Fruit fly (Drosophila melanogaster) whole organism, embryonic: ENCODE measurements around the gene CG33784.
A peak's percentile ranks its signal among the peaks of the same experiment; 100 is the strongest.

Source experiments
- Antp ChIP-seq: fragments of 200-800 bp; sonication (Bioruptor generic); optimal IDR thresholded peaks from 3 replicates; lab custom pipeline; 2016; ENCODE audit warnings: missing biosample characterization, missing genetic modification characterization
- CG10147 ChIP-seq: fragments of 200-800 bp; sonication (Bioruptor generic); optimal IDR thresholded peaks from 2 replicates; lab custom pipeline; 2019; ENCODE audit warnings: missing biosample characterization, mild to moderate bottlenecking, missing genetic modification characterization, moderate library complexity
- CG10209 ChIP-seq: fragments of 200-800 bp; sonication (Bioruptor generic); optimal IDR thresholded peaks from 3 replicates; lab custom pipeline; 2017; ENCODE audit warnings: missing biosample characterization, mild to moderate bottlenecking, missing genetic modification characterization, missing genetic modification reagents
- CG12391 ChIP-seq: fragments of 200-800 bp; sonication (Bioruptor generic); optimal IDR thresholded peaks from 3 replicates; lab custom pipeline; 2018; ENCODE audit warnings: missing biosample characterization, mild to moderate bottlenecking, missing genetic modification characterization, moderate library complexity
- CG13123 ChIP-seq: fragments of 200-800 bp; sonication (Bioruptor generic); optimal IDR thresholded peaks from 2 replicates; lab custom pipeline; 2016; ENCODE audit warnings: missing biosample characterization, missing genetic modification characterization
- CG13296 ChIP-seq: fragments of 200-800 bp; sonication (Bioruptor generic); optimal IDR thresholded peaks from 3 replicates; lab custom pipeline; 2018; ENCODE audit warnings: missing biosample characterization, mild to moderate bottlenecking, missing genetic modification characterization
- CG13424 ChIP-seq: fragments of 200-800 bp; sonication (Bioruptor generic); optimal IDR thresholded peaks from 2 replicates; lab custom pipeline; 2019; ENCODE audit warnings: missing biosample characterization, mild to moderate bottlenecking, missing genetic modification characterization, moderate library complexity
- CG13894 ChIP-seq: fragments of 200-800 bp; sonication (Bioruptor generic); optimal IDR thresholded peaks from 3 replicates; lab custom pipeline; 2018; ENCODE audit warnings: missing biosample characterization, mild to moderate bottlenecking, missing genetic modification characterization, moderate library complexity
- CG14014 ChIP-seq: fragments of 200-800 bp; sonication (Bioruptor generic); IDR thresholded peaks from 2 replicates; pipeline ENCODE4 v1.3.6; 2022; ENCODE audit warnings: missing biosample characterization, missing genetic modification characterization
- CG14050 ChIP-seq: fragments of 200-800 bp; sonication (Bioruptor generic); IDR thresholded peaks from 3 replicates; pipeline ENCODE4 v1.3.6; 2022; ENCODE audit warnings: missing biosample characterization, missing genetic modification characterization
- CG15514 ChIP-seq: fragments of 200-800 bp; sonication (Bioruptor generic); optimal IDR thresholded peaks from 3 replicates; lab custom pipeline; 2017; ENCODE audit warnings: missing biosample characterization, missing genetic modification characterization, mild to moderate bottlenecking, moderate library complexity, missing genetic modification reagents
- CG16779 ChIP-seq: fragments of 200-800 bp; sonication (Bioruptor generic); IDR thresholded peaks from 2 replicates; pipeline ENCODE4 v1.3.6; 2022; ENCODE audit warnings: missing biosample characterization, missing genetic modification characterization
- CG17612 ChIP-seq: fragments of 200-800 bp; sonication (Bioruptor generic); IDR thresholded peaks from 2 replicates; pipeline ENCODE4 v1.3.6; 2022; ENCODE audit warnings: missing biosample characterization, missing genetic modification characterization
- CG1832 ChIP-seq: fragments of 200-800 bp; sonication (Bioruptor generic); optimal IDR thresholded peaks from 2 replicates; lab custom pipeline; 2017; ENCODE audit warnings: missing biosample characterization, mild to moderate bottlenecking, missing genetic modification characterization, inconsistent platforms
- CG18764 ChIP-seq: fragments of 200-800 bp; sonication (Bioruptor generic); optimal IDR thresholded peaks from 3 replicates; lab custom pipeline; 2016; ENCODE audit warnings: missing biosample characterization, missing genetic modification characterization
- CG3281 ChIP-seq: fragments of 200-800 bp; sonication (Bioruptor generic); optimal IDR thresholded peaks from 3 replicates; lab custom pipeline; 2017; ENCODE audit warnings: missing biosample characterization, mild to moderate bottlenecking, missing genetic modification characterization
- CG33213 ChIP-seq: fragments of 200-800 bp; sonication (Bioruptor generic); optimal IDR thresholded peaks from 3 replicates; lab custom pipeline; 2016; ENCODE audit warnings: missing biosample characterization, missing genetic modification characterization
- CG4328 ChIP-seq: fragments of 200-800 bp; sonication (Bioruptor generic); optimal IDR thresholded peaks from 3 replicates; lab custom pipeline; 2017; ENCODE audit warnings: missing biosample characterization, missing genetic modification reagents, missing genetic modification characterization
- CG6765 ChIP-seq: fragments of 200-800 bp; sonication (Bioruptor generic); optimal IDR thresholded peaks from 3 replicates; lab custom pipeline; 2017; ENCODE audit warnings: missing biosample characterization, mild to moderate bottlenecking, missing genetic modification characterization
- CG7786 ChIP-seq: fragments of 200-800 bp; sonication (Bioruptor generic); optimal IDR thresholded peaks from 2 replicates; lab custom pipeline; 2016; ENCODE audit warnings: missing biosample characterization, missing genetic modification characterization
- CG7928 ChIP-seq: fragments of 200-800 bp; sonication (Bioruptor generic); optimal IDR thresholded peaks from 2 replicates; lab custom pipeline; 2017; ENCODE audit warnings: missing biosample characterization, mild to moderate bottlenecking, missing genetic modification characterization
- CG8089 ChIP-seq: fragments of 200-800 bp; sonication (Bioruptor generic); optimal IDR thresholded peaks from 3 replicates; lab custom pipeline; 2016; ENCODE audit warnings: missing biosample characterization, missing genetic modification characterization
- CG9932 ChIP-seq: fragments of 200-800 bp; sonication (Bioruptor generic); IDR thresholded peaks from 2 replicates; pipeline ENCODE4 v1.3.6; 2022; ENCODE audit warnings: missing biosample characterization, missing genetic modification characterization
- CHES-1-like ChIP-seq: fragments of 200-800 bp; sonication (Bioruptor generic); optimal IDR thresholded peaks from 2 replicates; lab custom pipeline; 2016; ENCODE audit warnings: missing biosample characterization, missing genetic modification characterization
- CTCF ChIP-seq: fragments of 200-800 bp; sonication (Bioruptor generic); optimal IDR thresholded peaks from 2 replicates; lab custom pipeline; 2017; ENCODE audit warnings: missing biosample characterization, mild to moderate bottlenecking, missing genetic modification characterization, moderate library complexity
- D19A ChIP-seq: fragments of 200-800 bp; optimal IDR thresholded peaks from 3 replicates; lab custom pipeline; 2019; ENCODE audit warnings: missing biosample characterization, mild to moderate bottlenecking, missing genetic modification characterization, moderate library complexity
- Ets65A ChIP-seq: fragments of 200-800 bp; sonication (Bioruptor generic); peaks from one replicate; lab custom pipeline; 2016; ENCODE audit warnings: missing biosample characterization, missing genetic modification characterization
- HHEX ChIP-seq: fragments of 200-800 bp; sonication (Bioruptor generic); optimal IDR thresholded peaks from 3 replicates; lab custom pipeline; 2017; ENCODE audit warnings: missing biosample characterization, mild to moderate bottlenecking, missing genetic modification characterization, missing genetic modification reagents
- Hmr ChIP-seq: fragments of 200-800 bp; sonication (Bioruptor generic); optimal IDR thresholded peaks from 3 replicates; lab custom pipeline; 2017; ENCODE audit warnings: mild to moderate bottlenecking, missing biosample characterization, missing genetic modification reagents, missing genetic modification characterization
- Med ChIP-seq: fragments of 200-800 bp; sonication (Bioruptor generic); peaks from one replicate; lab custom pipeline; 2016; ENCODE audit warnings: missing biosample characterization, missing genetic modification characterization, mild to moderate bottlenecking, inconsistent platforms, moderate library complexity
- Meics ChIP-seq: fragments of 200-800 bp; sonication (Bioruptor generic); optimal IDR thresholded peaks from 2 replicates; lab custom pipeline; 2017; ENCODE audit warnings: missing biosample characterization, mild to moderate bottlenecking, missing genetic modification characterization
- Mrtf ChIP-seq: fragments of 200-800 bp; sonication (Bioruptor generic); IDR thresholded peaks from 3 replicates; pipeline ENCODE4 v1.3.6; 2022; ENCODE audit warnings: missing biosample characterization, missing genetic modification characterization
- Opbp ChIP-seq: fragments of 200-800 bp; sonication (Bioruptor generic); IDR thresholded peaks from 3 replicates; pipeline ENCODE4 v1.3.6; 2022; ENCODE audit warnings: missing biosample characterization, missing genetic modification characterization; ENCODE audit not compliant: partially characterized antibody
- Rx ChIP-seq: fragments of 200-800 bp; sonication (Bioruptor generic); IDR thresholded peaks from 2 replicates; pipeline ENCODE4 v1.3.6; 2022; ENCODE audit warnings: missing biosample characterization, missing genetic modification characterization
- Taf1 ChIP-seq: fragments of 200-800 bp; sonication (Bioruptor generic); IDR thresholded peaks from 2 replicates; pipeline ENCODE4 v1.3.6; 2022; ENCODE audit warnings: missing biosample characterization, missing genetic modification characterization
- ap ChIP-seq: fragments of 200-800 bp; sonication (Bioruptor generic); IDR thresholded peaks from 2 replicates; pipeline ENCODE4 v1.3.6; 2022; ENCODE audit warnings: missing biosample characterization, missing genetic modification characterization
- bcd ChIP-seq: fragments of 200-800 bp; sonication (Bioruptor generic); optimal IDR thresholded peaks from 2 replicates; lab custom pipeline; 2017; ENCODE audit warnings: missing biosample characterization, mild to moderate bottlenecking, missing genetic modification characterization
- chinmo ChIP-seq: fragments of 200-800 bp; sonication (Bioruptor generic); IDR thresholded peaks from 4 replicates; pipeline ENCODE4 v1.3.6; 2022; ENCODE audit warnings: missing biosample characterization, missing genetic modification characterization; ENCODE audit not compliant: partially characterized antibody
- da ChIP-seq: fragments of 200-800 bp; sonication (Bioruptor generic); optimal IDR thresholded peaks from 2 replicates; lab custom pipeline; 2016; ENCODE audit warnings: missing biosample characterization, missing genetic modification characterization
- dysf ChIP-seq: fragments of 200-800 bp; sonication (Bioruptor generic); IDR thresholded peaks from 3 replicates; pipeline ENCODE4 v1.3.6; 2022; ENCODE audit warnings: missing biosample characterization, missing genetic modification characterization
- en ChIP-seq: fragments of 200-800 bp; sonication (Bioruptor generic); optimal IDR thresholded peaks from 2 replicates; lab custom pipeline; 2016; ENCODE audit warnings: missing biosample characterization, missing genetic modification characterization
- esg ChIP-seq: fragments of 200-800 bp; sonication (Bioruptor generic); conservative IDR thresholded peaks from 2 replicates; pipeline ENCODE4 v1.3.6; 2022; ENCODE audit warnings: missing biosample characterization, missing genetic modification characterization
- jigr1 ChIP-seq: fragments of 200-800 bp; sonication (Bioruptor generic); IDR thresholded peaks from 3 replicates; pipeline ENCODE4 v1.3.6; 2022; ENCODE audit warnings: missing biosample characterization, missing genetic modification characterization
- jumu ChIP-seq: fragments of 200-800 bp; sonication (Bioruptor generic); optimal IDR thresholded peaks from 3 replicates; lab custom pipeline; 2016; ENCODE audit warnings: missing biosample characterization, missing genetic modification characterization
- lola ChIP-seq, 3 experiments: fragments of >200 bp in 2 of 3; fragments of 200-800 bp in 1 of 3; sonication (Bioruptor generic) in 1 of 3; optimal IDR thresholded peaks; 2 replicates each; lab custom pipeline; 2017 to 2019; ENCODE audit warnings: missing biosample characterization in 3 of 3, missing genetic modification characterization in 3 of 3, mild to moderate bottlenecking in 1 of 3, moderate library complexity in 1 of 3
- pan ChIP-seq, 4 experiments: fragments of >200 bp in 3 of 4; fragments of 200-800 bp in 1 of 4; sonication (Bioruptor generic) in 1 of 4; optimal IDR thresholded peaks in 3 of 4; IDR thresholded peaks in 1 of 4; 2 replicates each; pipeline versions ENCODE4 v1.3.6 to Lab custom; 2017 to 2022; ENCODE audit warnings: missing biosample characterization in 2 of 4, missing genetic modification characterization in 2 of 4, mixed read lengths in 1 of 4
- sd ChIP-seq: fragments of 200-800 bp; sonication (Bioruptor generic); optimal IDR thresholded peaks from 3 replicates; lab custom pipeline; 2018; ENCODE audit warnings: missing biosample characterization, mild to moderate bottlenecking, missing genetic modification characterization, moderate library complexity
- stc ChIP-seq: fragments of 200-800 bp; sonication (Bioruptor generic); IDR thresholded peaks from 2 replicates; pipeline ENCODE4 v1.3.6; 2022; ENCODE audit warnings: missing biosample characterization, missing genetic modification characterization
- ttk ChIP-seq: fragments of 200-800 bp; sonication (Bioruptor generic); IDR thresholded peaks from 2 replicates; pipeline ENCODE4 v2.1.2; 2022; ENCODE audit warnings: missing biosample characterization, missing genetic modification characterization
- wdn ChIP-seq: fragments of 200-800 bp; sonication (Bioruptor generic); IDR thresholded peaks from 2 replicates; pipeline ENCODE4 v1.3.6; 2022; ENCODE audit warnings: missing biosample characterization, missing genetic modification characterization
- zfh1 ChIP-seq: fragments of 200-800 bp; sonication (Bioruptor generic); IDR thresholded peaks from 3 replicates; pipeline ENCODE4 v1.3.6; 2022; ENCODE audit warnings: missing biosample characterization, missing genetic modification characterization

Gene CG33784

DNA sequence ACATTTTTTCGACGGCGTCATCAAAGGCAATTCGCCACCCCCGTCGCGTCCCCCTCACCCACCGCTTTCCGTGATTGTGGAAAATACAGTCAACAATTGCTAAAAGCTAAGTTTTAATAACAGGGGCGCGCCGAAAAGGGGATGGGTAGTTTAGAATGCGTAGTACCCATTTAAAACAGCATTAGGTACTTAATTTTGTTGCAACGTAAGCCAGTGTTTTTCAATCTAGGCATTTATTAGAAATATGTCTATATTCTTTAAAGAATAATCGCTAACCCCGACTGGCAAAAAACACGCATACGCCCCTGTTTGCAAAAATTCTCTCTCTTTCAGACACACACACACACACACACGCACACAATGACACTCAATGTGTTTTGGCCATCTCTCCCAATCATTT lies 17.2 kb downstream of the CG33784 start (continued):
- peak; percentile 47 for TF ChIP-seq HHEX (GFP tag; lab: Kevin White, UChicago)
- no peak for TF ChIP-seq CG33213 (GFP tag; lab: Kevin White, UChicago)
- no peak for TF ChIP-seq CG4328 (GFP tag; lab: Kevin White, UChicago)
- TF ChIP-seq stc (GFP tag; lab: Robert Waterston, UW), result no peak
- no peak for TF ChIP-seq CG14050 (GFP tag; lab: Robert Waterston, UW)
- peak; percentile 67 for TF ChIP-seq CG14014 (GFP tag; lab: Robert Waterston, UW)
- TF ChIP-seq bcd, result peak; percentile 60
- peak; percentile 25 for TF ChIP-seq CG12391 (tag; lab: Kevin White, UChicago)
- TF ChIP-seq D19A (tag; lab: Kevin White, UChicago), result no peak
- peak; percentile 86 for TF ChIP-seq CG9932 (GFP tag; lab: Robert Waterston, UW)
- peak; percentile 28 for TF ChIP-seq CG7928 (GFP tag; lab: Kevin White, UChicago)
- no peak for TF ChIP-seq CG18764 (GFP tag; lab: Kevin White, UChicago)
- no peak for TF ChIP-seq lola (GFP tag; optimal IDR thresholded peaks at IDR 0.05; lab: Kevin White, UChicago)
- TF ChIP-seq CG17612 (GFP tag; lab: Robert Waterston, UW), result 0 out of 2 replicates have a peak, but pooled peaks have one; percentile 26
- peak; percentile 25 for TF ChIP-seq Antp (GFP tag; lab: Kevin White, UChicago)
- peak; percentile 97 for TF ChIP-seq Ets65A (GFP tag; lab: Kevin White, UChicago)
- TF ChIP-seq CG1832, result no peak
- no peak for TF ChIP-seq CG6765 (GFP tag; lab: Kevin White, UChicago)
- peak; percentile 66 for TF ChIP-seq Taf1 (GFP tag; lab: Robert Waterston, UW)
- no peak for TF ChIP-seq da
- TF ChIP-seq wdn (GFP tag; lab: Robert Waterston, UW), result peak; percentile 70
- TF ChIP-seq Mrtf, result 0 out of 3 replicates have a peak, but pooled peaks have one; percentile 40
- no peak for TF ChIP-seq Opbp (GFP tag; lab: Robert Waterston, UW)
- TF ChIP-seq Meics, result peak; percentile 79
- TF ChIP-seq CG13894 (tag; lab: Kevin White, UChicago), result peak; percentile 20
- 0 out of 3 replicates have a peak, but pooled peaks have one; percentile 50 for TF ChIP-seq zfh1 (GFP tag; lab: Robert Waterston, UW)
- no peak for TF ChIP-seq en (GFP tag; lab: Kevin White, UChicago)
- TF ChIP-seq CG13424 (tag; lab: Kevin White, UChicago), result peak; percentile 14
- TF ChIP-seq CG15514 (GFP tag; lab: Kevin White, UChicago), result peak; percentile 57
- peak; percentile 52 for TF ChIP-seq ttk (GFP tag; lab: Robert Waterston, UW)
- TF ChIP-seq CG13123, result no peak
- peak; percentile 7 for TF ChIP-seq CG13296 (GFP tag; lab: Kevin White, UChicago)
- TF ChIP-seq jumu (GFP tag; lab: Kevin White, UChicago), result no peak
- peak; percentile 94 for TF ChIP-seq Med (GFP tag; lab: Kevin White, UChicago)
- peak; percentile 37; the same call in 1 of the 2 replicates for TF ChIP-seq esg
- peak; percentile 69 for TF ChIP-seq dysf (GFP tag; lab: Robert Waterston, UW)
- TF ChIP-seq sd, result peak; percentile 7
- TF ChIP-seq CG7786 (GFP tag; lab: Kevin White, UChicago), result peak; percentile 71
- no peak for TF ChIP-seq CHES-1-like (GFP tag; lab: Kevin White, UChicago)
- 0 out of 4 replicates have a peak, but pooled peaks have one; percentile 5 for TF ChIP-seq chinmo (GFP tag; lab: Robert Waterston, UW)
- peak; percentile 79 for TF ChIP-seq Hmr (GFP tag; lab: Kevin White, UChicago)
- no peak for TF ChIP-seq ap
- TF ChIP-seq CG10209 (GFP tag; lab: Kevin White, UChicago), result peak; percentile 14
- 0 out of 2 replicates have a peak, but pooled peaks have one; percentile 67 for TF ChIP-seq CG16779 (GFP tag; lab: Robert Waterston, UW)
- no peak; the same call in 2 of the 3 replicates for TF ChIP-seq jigr1
- no peak for TF ChIP-seq Rx (GFP tag; lab: Robert Waterston, UW)
- peak; percentile 79 for TF ChIP-seq CG3281 (GFP tag; lab: Kevin White, UChicago)
- peak; percentile 66 for TF ChIP-seq CG10147 (GFP tag; lab: Kevin White, UChicago)
- no peak for TF ChIP-seq CG8089 (GFP tag; lab: Kevin White, UChicago)
- TF ChIP-seq CTCF (GFP tag; lab: Kevin White, UChicago), result no peak
- TF ChIP-seq pan (optimal IDR thresholded peaks at IDR 0.05; lab: Kevin White, UChicago), result no peak
- TF ChIP-seq pan (GFP tag; optimal IDR thresholded peaks at IDR 0.05 in 1 of 2, IDR thresholded peaks at IDR 0.05 in 1 of 2), result peak in 1 of 2 experiments; percentile 61
